Fruit fly (Drosophila melanogaster) whole organism, embryonic: ENCODE measurements around the gene Neurl4.

Source experiments
- B-H2 ChIP-seq: fragments of 200-800 bp; sonication (Bioruptor generic); optimal IDR thresholded peaks from 2 replicates; lab custom pipeline; 2018; ENCODE audit warnings: missing biosample characterization, mild to moderate bottlenecking, missing genetic modification characterization
- Bgb ChIP-seq: fragments of 200-800 bp; sonication (Bioruptor generic); IDR thresholded peaks from 2 replicates; pipeline ENCODE4 v1.3.6; 2022; ENCODE audit warnings: missing biosample characterization, missing genetic modification characterization; ENCODE audit not compliant: partially characterized antibody
- Blimp-1 ChIP-seq: fragments of 200-800 bp; sonication (Bioruptor generic); optimal IDR thresholded peaks from 3 replicates; lab custom pipeline; 2018; ENCODE audit warnings: missing biosample characterization, missing genetic modification characterization, mild to moderate bottlenecking, moderate library complexity, missing genetic modification reagents
- CG11560 ChIP-seq: fragments of 200-800 bp; sonication (Bioruptor generic); IDR thresholded peaks from 3 replicates; pipeline ENCODE4 v1.3.6; 2022; ENCODE audit warnings: missing biosample characterization, missing genetic modification characterization
- CG11695 ChIP-seq: fragments of 200-800 bp; sonication (Bioruptor generic); IDR thresholded peaks from 3 replicates; pipeline ENCODE4 v1.3.6; 2022; ENCODE audit warnings: missing biosample characterization, missing genetic modification characterization
- CG11696 ChIP-seq: fragments of 200-800 bp; sonication (Bioruptor generic); IDR thresholded peaks from 2 replicates; pipeline ENCODE4 v1.3.6; 2022; ENCODE audit warnings: missing biosample characterization, missing genetic modification characterization
- CG12219 ChIP-seq: fragments of 200-800 bp; sonication (Bioruptor generic); optimal IDR thresholded peaks from 3 replicates; lab custom pipeline; 2018; ENCODE audit warnings: missing biosample characterization, mild to moderate bottlenecking, missing genetic modification characterization
- CG15601 ChIP-seq: fragments of 200-800 bp; sonication (Bioruptor generic); optimal IDR thresholded peaks from 3 replicates; lab custom pipeline; 2019; ENCODE audit warnings: missing biosample characterization, mild to moderate bottlenecking, missing genetic modification characterization, moderate library complexity
- CG17802 ChIP-seq: fragments of 200-800 bp; sonication (Bioruptor generic); optimal IDR thresholded peaks from 2 replicates; lab custom pipeline; 2018; ENCODE audit warnings: missing biosample characterization, mild to moderate bottlenecking, missing genetic modification characterization, moderate library complexity
- CG1792 ChIP-seq: fragments of 200-800 bp; sonication (Bioruptor generic); optimal IDR thresholded peaks from 2 replicates; lab custom pipeline; 2016; ENCODE audit warnings: missing biosample characterization, missing genetic modification characterization
- CG18011 ChIP-seq: fragments of 200-800 bp; sonication (Bioruptor generic); optimal IDR thresholded peaks from 2 replicates; lab custom pipeline; 2017; ENCODE audit warnings: missing biosample characterization, missing genetic modification characterization, mild to moderate bottlenecking, moderate library complexity, missing genotype
- CG2678 ChIP-seq: fragments of 200-800 bp; sonication (Bioruptor generic); optimal IDR thresholded peaks from 3 replicates; lab custom pipeline; 2019; ENCODE audit warnings: missing biosample characterization, mild to moderate bottlenecking, missing genetic modification characterization, moderate library complexity
- CG33557 ChIP-seq: fragments of 200-800 bp; sonication (Bioruptor generic); optimal IDR thresholded peaks from 2 replicates; lab custom pipeline; 2019; ENCODE audit warnings: missing biosample characterization, mild to moderate bottlenecking, missing genetic modification characterization, moderate library complexity
- CG6175 ChIP-seq: fragments of 200-800 bp; sonication (Bioruptor generic); IDR thresholded peaks from 3 replicates; pipeline ENCODE4 v1.3.6; 2022; ENCODE audit warnings: missing biosample characterization, missing genetic modification characterization
- CG6654 ChIP-seq: fragments of 200-800 bp; sonication (Bioruptor generic); optimal IDR thresholded peaks from 2 replicates; lab custom pipeline; 2017; ENCODE audit warnings: missing biosample characterization, mild to moderate bottlenecking, missing genetic modification characterization
- CG7987 ChIP-seq: fragments of 200-800 bp; sonication (Bioruptor generic); optimal IDR thresholded peaks from 2 replicates; lab custom pipeline; 2018; ENCODE audit warnings: missing biosample characterization, mild to moderate bottlenecking, missing genetic modification characterization, moderate library complexity
- CG8290 ChIP-seq, 3 experiments: fragments of 200-800 bp; sonication (Bioruptor generic); optimal IDR thresholded peaks; 2 replicates each; lab custom pipeline; 2016 to 2019; ENCODE audit warnings: missing biosample characterization in 3 of 3, missing genetic modification characterization in 3 of 3, mild to moderate bottlenecking in 2 of 3, moderate library complexity in 1 of 3
- Dad ChIP-seq: fragments of 200-800 bp; sonication (Bioruptor generic); optimal IDR thresholded peaks from 3 replicates; lab custom pipeline; 2016; ENCODE audit warnings: missing biosample characterization, missing genetic modification characterization
- Dip2 ChIP-seq: fragments of 200-800 bp; sonication (Bioruptor generic); IDR thresholded peaks from 2 replicates; pipeline ENCODE4 v1.3.6; 2022; ENCODE audit warnings: missing biosample characterization, missing genetic modification characterization
- Doc2 ChIP-seq: fragments of 200-800 bp; sonication (Bioruptor generic); IDR thresholded peaks from 2 replicates; pipeline ENCODE4 v1.3.6; 2022; ENCODE audit warnings: missing biosample characterization, missing genetic modification characterization
- Gsc ChIP-seq: fragments of 200-800 bp; sonication (Bioruptor generic); IDR thresholded peaks from 2 replicates; pipeline ENCODE4 v1.3.6; 2022; ENCODE audit warnings: missing biosample characterization, missing genetic modification characterization
- Gug ChIP-seq: fragments of 200-800 bp; sonication (Bioruptor generic); IDR thresholded peaks from 4 replicates; pipeline ENCODE4 v1.3.6; 2022; ENCODE audit warnings: missing biosample characterization, missing genetic modification characterization
- HLH4C ChIP-seq: fragments of 200-800 bp; sonication (Bioruptor generic); IDR thresholded peaks from 3 replicates; pipeline ENCODE4 v1.3.6; 2022; ENCODE audit warnings: missing biosample characterization, missing genetic modification characterization; ENCODE audit not compliant: partially characterized antibody
- Neu2 ChIP-seq: fragments of 200-800 bp; sonication (Bioruptor generic); optimal IDR thresholded peaks from 3 replicates; lab custom pipeline; 2016; ENCODE audit warnings: missing biosample characterization, missing genetic modification characterization, borderline replicate concordance
- Nf-YB ChIP-seq: fragments of 200-800 bp; sonication (Bioruptor generic); optimal IDR thresholded peaks from 3 replicates; lab custom pipeline; 2019; ENCODE audit warnings: missing biosample characterization, mild to moderate bottlenecking, missing genetic modification characterization, moderate library complexity
- Opbp ChIP-seq: fragments of 200-800 bp; sonication (Bioruptor generic); IDR thresholded peaks from 3 replicates; pipeline ENCODE4 v1.3.6; 2022; ENCODE audit warnings: missing biosample characterization, missing genetic modification characterization; ENCODE audit not compliant: partially characterized antibody
- Optix ChIP-seq: fragments of 200-800 bp; sonication (Bioruptor generic); IDR thresholded peaks from 3 replicates; pipeline ENCODE4 v1.3.6; 2022; ENCODE audit warnings: missing biosample characterization, missing genetic modification characterization
- Ssrp ChIP-seq: fragments of 200-800 bp; sonication (Bioruptor generic); optimal IDR thresholded peaks from 2 replicates; lab custom pipeline; 2018; ENCODE audit warnings: missing biosample characterization, mild to moderate bottlenecking, missing genetic modification characterization, moderate library complexity
- Tbp ChIP-seq: fragments of >200 bp; optimal IDR thresholded peaks from 2 replicates; lab custom pipeline; 2018; ENCODE audit warnings: missing biosample characterization, missing genetic modification characterization
- Trl ChIP-seq, 3 experiments: fragments of >200 bp in 2 of 3; fragments of 200-800 bp in 1 of 3; sonication (Bioruptor generic) in 1 of 3; optimal IDR thresholded peaks; 2 replicates in 1 of 3; 3 replicates in 2 of 3; lab custom pipeline; 2016 to 2017; ENCODE audit warnings: missing biosample characterization in 1 of 3, missing genetic modification characterization in 1 of 3
- croc ChIP-seq: fragments of 200-800 bp; sonication (Bioruptor generic); conservative IDR thresholded peaks from 3 replicates; pipeline ENCODE4 v1.3.6; 2022; ENCODE audit warnings: missing biosample characterization, missing genetic modification characterization
- dpn ChIP-seq, 2 experiments: fragments of 200-800 bp; sonication (Bioruptor generic); optimal IDR thresholded peaks; 3 replicates each; lab custom pipeline; 2016; ENCODE audit warnings: missing biosample characterization in 2 of 2, missing genetic modification characterization in 2 of 2
- esg ChIP-seq: fragments of 200-800 bp; sonication (Bioruptor generic); conservative IDR thresholded peaks from 2 replicates; pipeline ENCODE4 v1.3.6; 2022; ENCODE audit warnings: missing biosample characterization, missing genetic modification characterization
- fd102C ChIP-seq: fragments of 200-800 bp; sonication (Bioruptor generic); optimal IDR thresholded peaks from 2 replicates; lab custom pipeline; 2018; ENCODE audit warnings: missing biosample characterization, mild to moderate bottlenecking, missing genetic modification characterization, moderate library complexity
- fd3F ChIP-seq: fragments of 200-800 bp; sonication (Bioruptor generic); optimal IDR thresholded peaks from 2 replicates; lab custom pipeline; 2018; ENCODE audit warnings: missing biosample characterization, mild to moderate bottlenecking, missing genetic modification characterization, moderate library complexity
- ftz-f1 ChIP-seq: fragments of 200-800 bp; sonication (Bioruptor generic); optimal IDR thresholded peaks from 2 replicates; lab custom pipeline; 2016; ENCODE audit warnings: missing biosample characterization, missing genetic modification characterization
- fu2 ChIP-seq: fragments of 200-800 bp; sonication (Bioruptor generic); optimal IDR thresholded peaks from 2 replicates; lab custom pipeline; 2016; ENCODE audit warnings: missing biosample characterization, missing genetic modification characterization
- grau ChIP-seq: fragments of 200-800 bp; optimal IDR thresholded peaks from 3 replicates; lab custom pipeline; 2019; ENCODE audit warnings: missing biosample characterization, mild to moderate bottlenecking, missing genetic modification characterization, moderate library complexity
- ind ChIP-seq: fragments of 200-800 bp; sonication (Bioruptor generic); optimal IDR thresholded peaks from 3 replicates; lab custom pipeline; 2016; ENCODE audit warnings: missing biosample characterization, missing genetic modification characterization
- insv ChIP-seq, 2 experiments: fragments of 200-800 bp; sonication (Bioruptor generic); optimal IDR thresholded peaks; 3 replicates each; lab custom pipeline; 2016 to 2018; ENCODE audit warnings: missing biosample characterization in 2 of 2, missing genetic modification characterization in 2 of 2
- mam ChIP-seq: fragments of 200-800 bp; sonication (Bioruptor generic); optimal IDR thresholded peaks from 3 replicates; lab custom pipeline; 2016; ENCODE audit warnings: missing biosample characterization, missing genetic modification characterization
- otp ChIP-seq: fragments of 200-800 bp; sonication (Bioruptor generic); IDR thresholded peaks from 3 replicates; pipeline ENCODE4, ENCODE4 v1.3.6; 2022; ENCODE audit warnings: missing biosample characterization, missing genetic modification characterization
- pan ChIP-seq, 4 experiments: fragments of >200 bp in 3 of 4; fragments of 200-800 bp in 1 of 4; sonication (Bioruptor generic) in 1 of 4; optimal IDR thresholded peaks in 3 of 4; IDR thresholded peaks in 1 of 4; 2 replicates each; pipeline versions ENCODE4 v1.3.6 to Lab custom; 2017 to 2022; ENCODE audit warnings: missing biosample characterization in 2 of 4, missing genetic modification characterization in 2 of 4, mixed read lengths in 1 of 4
- pros ChIP-seq: fragments of 200-800 bp; sonication (Bioruptor generic); optimal IDR thresholded peaks from 3 replicates; lab custom pipeline; 2019; ENCODE audit warnings: missing biosample characterization, mild to moderate bottlenecking, missing genetic modification characterization, moderate library complexity
- so ChIP-seq: fragments of 200-800 bp; sonication (Bioruptor generic); IDR thresholded peaks from 3 replicates; pipeline ENCODE4 v1.3.6; 2022; ENCODE audit warnings: missing biosample characterization, missing genetic modification characterization
- ttk ChIP-seq: fragments of 200-800 bp; sonication (Bioruptor generic); IDR thresholded peaks from 2 replicates; pipeline ENCODE4 v2.1.2; 2022; ENCODE audit warnings: missing biosample characterization, missing genetic modification characterization
- twi ChIP-seq: fragments of 200-800 bp; optimal IDR thresholded peaks from 2 replicates; lab custom pipeline; 2019; ENCODE audit warnings: missing biosample characterization, mild to moderate bottlenecking, missing genetic modification characterization, moderate library complexity

Neurl4 gene

DNA sequence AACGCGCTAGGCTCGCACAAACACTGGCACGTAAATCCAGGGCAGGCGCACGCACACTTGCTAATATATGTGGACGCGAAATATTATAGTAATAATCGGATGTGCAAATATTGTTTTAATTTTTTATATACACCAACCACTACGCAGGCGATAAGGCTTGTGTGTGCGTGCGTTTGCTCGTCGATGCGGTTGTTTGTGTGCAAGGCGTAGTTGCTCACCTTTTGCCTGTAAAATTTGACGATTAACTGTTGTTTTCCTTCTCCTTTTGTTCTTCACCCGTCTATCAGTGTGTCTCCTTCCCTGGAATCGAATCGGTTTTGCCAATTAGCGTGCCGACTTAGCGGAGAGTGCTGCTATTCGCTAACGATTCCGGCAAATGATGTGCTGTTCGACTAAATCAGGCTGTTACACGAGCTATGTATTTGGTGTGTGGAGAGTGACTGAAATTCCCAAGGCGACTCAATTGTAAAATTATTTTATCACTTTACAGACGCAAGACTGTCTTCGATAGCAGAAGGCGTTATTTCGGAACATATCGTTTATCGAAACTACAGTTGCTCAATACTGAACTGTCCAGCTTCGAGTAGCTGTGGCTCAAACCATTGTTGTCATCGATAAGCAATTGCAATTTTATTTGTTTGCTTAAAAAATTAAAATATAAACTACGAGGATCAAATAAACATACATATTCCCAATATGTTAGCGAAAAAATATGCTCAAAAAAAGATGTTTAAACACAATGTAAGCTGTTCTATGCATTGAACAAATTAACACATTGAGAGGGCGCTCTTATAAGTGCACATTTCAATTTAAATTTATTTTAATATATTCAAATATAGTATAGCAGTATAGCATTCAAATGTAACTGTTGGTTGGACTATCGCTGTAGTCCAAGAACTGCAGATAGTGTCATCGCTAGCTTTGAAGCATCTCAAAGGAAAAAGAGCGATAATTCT is 18.2 kb downstream of the Neurl4 start, which contains the start of the genes CG6650 and endos (continued):
- peak; percentile 51 for TF ChIP-seq CG15601
- no peak for TF ChIP-seq Trl (optimal IDR thresholded peaks at IDR 0.05; lab: Kevin White, UChicago)
- no peak for TF ChIP-seq Trl (GFP tag; optimal IDR thresholded peaks at IDR 0.05; lab: Kevin White, UChicago)
- no peak for TF ChIP-seq fd3F (GFP tag; lab: Kevin White, UChicago)
- TF ChIP-seq HLH4C, result peak; percentile 87
- peak; percentile 35 for TF ChIP-seq CG2678
- peak; percentile 45 for TF ChIP-seq grau (tag; lab: Kevin White, UChicago)
- peak; percentile 17 for TF ChIP-seq Neu2 (GFP tag; lab: Kevin White, UChicago)
- TF ChIP-seq CG8290 (GFP tag; optimal IDR thresholded peaks at IDR 0.05; lab: Kevin White, UChicago), result peak; percentile 9
- TF ChIP-seq CG8290 (tag; optimal IDR thresholded peaks at IDR 0.05; lab: Kevin White, UChicago), result no peak
- peak; percentile 18; the same call in 1 of the 4 replicates for TF ChIP-seq Gug (GFP tag; lab: Robert Waterston, UW)
- peak; percentile 76 for TF ChIP-seq Bgb
- no peak for TF ChIP-seq Optix (GFP tag; lab: Robert Waterston, UW)
- TF ChIP-seq CG33557 (GFP tag; lab: Kevin White, UChicago), result no peak
- TF ChIP-seq B-H2 (GFP tag; lab: Kevin White, UChicago), result peak; percentile 69
- TF ChIP-seq fu2, result no peak
- no peak for TF ChIP-seq Blimp-1 (GFP tag; lab: Kevin White, UChicago)
- peak; percentile 0 for TF ChIP-seq Nf-YB (GFP tag; lab: Kevin White, UChicago)
- TF ChIP-seq Ssrp (tag; lab: Kevin White, UChicago), result no peak
- TF ChIP-seq so (GFP tag; lab: Robert Waterston, UW), result no peak
- no peak for TF ChIP-seq otp (GFP tag; lab: Robert Waterston, UW)
- TF ChIP-seq Dip2 (GFP tag; lab: Robert Waterston, UW), result no peak
- no peak for TF ChIP-seq CG7987
- TF ChIP-seq insv (GFP tag; optimal IDR thresholded peaks at IDR 0.05; lab: Kevin White, UChicago), result peak; percentile 46 to 96
- TF ChIP-seq ind (GFP tag; lab: Kevin White, UChicago), result peak; percentile 50
- TF ChIP-seq dpn (GFP tag; optimal IDR thresholded peaks at IDR 0.05; lab: Kevin White, UChicago), result peak in 1 of 2 experiments; percentile 14
- TF ChIP-seq pros, result no peak
- no peak for TF ChIP-seq CG12219
- no peak for TF ChIP-seq twi
- no peak for TF ChIP-seq fd102C (GFP tag; lab: Kevin White, UChicago)
- TF ChIP-seq CG11560 (tag; lab: Robert Waterston, UW), result no peak
- peak; percentile 34; the same call in 1 of the 3 replicates for TF ChIP-seq CG11695
- no peak for TF ChIP-seq CG6654
- no peak for TF ChIP-seq CG18011 (GFP tag; lab: Kevin White, UChicago)
- TF ChIP-seq Gsc (GFP tag; lab: Robert Waterston, UW), result no peak
- TF ChIP-seq CG17802 (tag; lab: Kevin White, UChicago), result no peak
- no peak for TF ChIP-seq Dad (GFP tag; lab: Kevin White, UChicago)
- TF ChIP-seq ftz-f1 (GFP tag; lab: Kevin White, UChicago), result no peak
- no peak for TF ChIP-seq CG11696 (GFP tag; lab: Robert Waterston, UW)
- no peak for TF ChIP-seq pan (optimal IDR thresholded peaks at IDR 0.05; lab: Kevin White, UChicago)
- no peak for TF ChIP-seq pan (GFP tag; optimal IDR thresholded peaks at IDR 0.05 in 1 of 2, IDR thresholded peaks at IDR 0.05 in 1 of 2)
- no peak for TF ChIP-seq Doc2 (GFP tag; lab: Robert Waterston, UW)
- TF ChIP-seq ttk (GFP tag; lab: Robert Waterston, UW), result no peak
- TF ChIP-seq croc, result no peak
- TF ChIP-seq mam, result peak; percentile 19
- no peak for TF ChIP-seq esg (GFP tag; lab: Robert Waterston, UW)
- no peak for TF ChIP-seq CG6175
- peak; percentile 74 for TF ChIP-seq Opbp (GFP tag; lab: Robert Waterston, UW)
- TF ChIP-seq CG1792 (GFP tag; lab: Kevin White, UChicago), result no peak
- no peak for TF ChIP-seq Tbp (GFP tag; lab: Kevin White, UChicago)
